Worm (Caenorhabditis elegans) whole organism, young adult: Measurements from ENCODE around the gene R04A9.6.
A peak's percentile ranks its signal among the peaks of the same experiment; 100 is the strongest.

ENCODE experiments used
- B0336.3 ChIP-seq: fragments of 200-800 bp; sonication (Bioruptor generic); IDR thresholded peaks from 2 replicates; pipeline ENCODE4 v1.3.6; 2022; ENCODE audit warnings: missing genetic modification characterization, missing compliant biosample characterization
- F33H1.4 ChIP-seq: fragments of 200-800 bp; sonication (Bioruptor generic); IDR thresholded peaks from 2 replicates; pipeline ENCODE4 v1.3.6; 2022; ENCODE audit warnings: missing genetic modification reagents, missing genetic modification characterization, missing compliant biosample characterization
- F49E8.2 ChIP-seq: sonication (generic microtip); optimal IDR thresholded peaks from 3 replicates; lab custom pipeline; 2017; ENCODE audit warnings: missing genetic modification characterization, mild to moderate bottlenecking, missing compliant biosample characterization, antibody characterized with exemption, moderate library complexity; ENCODE audit not compliant: insufficient read depth
- F55B11.4 ChIP-seq: sonication (generic microtip); optimal IDR thresholded peaks from 2 replicates; lab custom pipeline; 2016; ENCODE audit warnings: missing compliant biosample characterization, missing genetic modification characterization, borderline replicate concordance; ENCODE audit not compliant: insufficient read depth
- Y79H2A.3 ChIP-seq: fragments of 200-800 bp; sonication (Bioruptor generic); conservative IDR thresholded peaks from 2 replicates; pipeline ENCODE4 v1.3.6; 2022; ENCODE audit warnings: missing genetic modification reagents, missing genetic modification characterization, missing compliant biosample characterization
- Y95B8A.8 ChIP-seq: fragments of 200-800 bp; sonication (Bioruptor generic); IDR thresholded peaks from 2 replicates; pipeline ENCODE4 v1.3.6; 2022; ENCODE audit warnings: missing genetic modification reagents, missing genetic modification characterization, missing compliant biosample characterization
- ZK185.1 ChIP-seq: sonication (generic microtip); optimal IDR thresholded peaks from 2 replicates; lab custom pipeline; 2016; ENCODE audit warnings: mild to moderate bottlenecking, missing genetic modification characterization, missing compliant biosample characterization; ENCODE audit not compliant: poor library complexity, severe bottlenecking
- akir-1 ChIP-seq: fragments of 200-800 bp; sonication (Bioruptor generic); optimal IDR thresholded peaks from 2 replicates; lab custom pipeline; 2018; ENCODE audit warnings: mild to moderate bottlenecking, missing genetic modification characterization, moderate library complexity, missing compliant biosample characterization
- ama-1 ChIP-seq, 3 experiments: fragments of 150-350 bp in 1 of 3; sonication (generic microtip) in 2 of 3; optimal IDR thresholded peaks; 2 replicates each; lab custom pipeline; 2014 to 2018; ENCODE audit warnings: missing biosample characterization in 2 of 3, missing genetic modification characterization in 2 of 3, missing genetic modification reagents in 2 of 3
- ccch-3 ChIP-seq: fragments of 200-800 bp; sonication (Bioruptor generic); optimal IDR thresholded peaks from 2 replicates; lab custom pipeline; 2018; ENCODE audit warnings: mild to moderate bottlenecking, missing genetic modification characterization, missing compliant biosample characterization
- cebp-1 ChIP-seq, 2 experiments: fragments of 200-800 bp in 1 of 2; sonication (Bioruptor generic) in 1 of 2; sonication (generic microtip) in 1 of 2; IDR thresholded peaks in 1 of 2; optimal IDR thresholded peaks in 1 of 2; 2 replicates each; pipeline versions ENCODE4 v1.3.6 to Lab custom; 2017 to 2022; ENCODE audit warnings: missing compliant biosample characterization in 2 of 2, missing genetic modification characterization in 2 of 2, mild to moderate bottlenecking in 1 of 2, missing genetic modification reagents in 1 of 2, moderate library complexity in 1 of 2
- let-526 ChIP-seq: fragments of 200-800 bp; sonication (Bioruptor generic); IDR thresholded peaks from 2 replicates; pipeline ENCODE4 v1.3.6; 2022; ENCODE audit warnings: missing genetic modification reagents, missing genetic modification characterization, missing compliant biosample characterization
- madf-10 ChIP-seq: sonication (generic microtip); optimal IDR thresholded peaks from 2 replicates; lab custom pipeline; 2016; ENCODE audit warnings: mild to moderate bottlenecking, missing genetic modification characterization, missing compliant biosample characterization
- mes-4 ChIP-seq: sonication (generic microtip); optimal IDR thresholded peaks from 2 replicates; lab custom pipeline; 2016; ENCODE audit warnings: missing genotype, missing genetic modification characterization, missing compliant biosample characterization
- mxl-1 ChIP-seq: sonication (generic microtip); optimal IDR thresholded peaks from 2 replicates; lab custom pipeline; 2016; ENCODE audit warnings: missing genetic modification characterization, missing compliant biosample characterization
- nfyb-1 ChIP-seq: fragments of 200-800 bp; sonication (Bioruptor generic); IDR thresholded peaks from 2 replicates; pipeline ENCODE4 v1.3.6; 2022; ENCODE audit warnings: missing genetic modification reagents, missing genetic modification characterization, missing compliant biosample characterization
- nhr-120 ChIP-seq: fragments of 200-800 bp; sonication (Bioruptor generic); IDR thresholded peaks from 2 replicates; pipeline ENCODE4 v1.3.6; 2022; ENCODE audit warnings: missing genetic modification characterization, missing compliant biosample characterization
- nhr-179 ChIP-seq: sonication (generic microtip); optimal IDR thresholded peaks from 2 replicates; lab custom pipeline; 2016; ENCODE audit warnings: mild to moderate bottlenecking, missing genetic modification characterization, missing compliant biosample characterization
- nhr-80 ChIP-seq: sonication (generic microtip); optimal IDR thresholded peaks from 2 replicates; lab custom pipeline; 2016; ENCODE audit warnings: missing genetic modification characterization, missing compliant biosample characterization
- pbrm-1 ChIP-seq: fragments of 200-800 bp; sonication (Bioruptor generic); IDR thresholded peaks from 2 replicates; pipeline ENCODE4 v1.3.6; 2022; ENCODE audit warnings: missing genetic modification reagents, missing genetic modification characterization, missing compliant biosample characterization
- rcor-1 ChIP-seq: fragments of 200-800 bp; sonication (Bioruptor generic); IDR thresholded peaks from 2 replicates; pipeline ENCODE4 v1.3.6; 2022; ENCODE audit warnings: missing genetic modification reagents, missing genetic modification characterization, missing compliant biosample characterization
- repo-1 ChIP-seq: sonication (generic microtip); optimal IDR thresholded peaks from 2 replicates; lab custom pipeline; 2017; ENCODE audit warnings: mild to moderate bottlenecking, missing genetic modification characterization, missing compliant biosample characterization
- sea-2 ChIP-seq: fragments of 200-800 bp; sonication (Bioruptor generic); IDR thresholded peaks from 2 replicates; pipeline ENCODE4 v1.3.6; 2022; ENCODE audit warnings: missing genetic modification characterization, missing compliant biosample characterization
- somi-1 ChIP-seq: fragments of 200-800 bp; sonication (Bioruptor generic); optimal IDR thresholded peaks from 2 replicates; lab custom pipeline; 2018; ENCODE audit warnings: mild to moderate bottlenecking, missing genetic modification characterization, missing compliant biosample characterization
- tbp1 ChIP-seq: fragments of 200-800 bp; sonication (Bioruptor generic); optimal IDR thresholded peaks from 2 replicates; lab custom pipeline; 2018; ENCODE audit warnings: mild to moderate bottlenecking, missing genetic modification characterization, missing compliant biosample characterization
- tlf-1 ChIP-seq: fragments of 200-800 bp; sonication (Bioruptor generic); optimal IDR thresholded peaks from 2 replicates; lab custom pipeline; 2018; ENCODE audit warnings: mild to moderate bottlenecking, missing genetic modification characterization, missing compliant biosample characterization
- zfh-2 ChIP-seq: fragments of 200-800 bp; sonication (Bioruptor generic); conservative IDR thresholded peaks from 2 replicates; pipeline ENCODE4 v1.3.6; 2022; ENCODE audit warnings: missing genetic modification reagents, missing genetic modification characterization, missing compliant biosample characterization
- ztf-3 ChIP-seq: fragments of 200-800 bp; sonication (Bioruptor generic); optimal IDR thresholded peaks from 2 replicates; lab custom pipeline; 2018; ENCODE audit warnings: mild to moderate bottlenecking, missing genetic modification characterization, missing compliant biosample characterization

Gene R04A9.6

DNA sequence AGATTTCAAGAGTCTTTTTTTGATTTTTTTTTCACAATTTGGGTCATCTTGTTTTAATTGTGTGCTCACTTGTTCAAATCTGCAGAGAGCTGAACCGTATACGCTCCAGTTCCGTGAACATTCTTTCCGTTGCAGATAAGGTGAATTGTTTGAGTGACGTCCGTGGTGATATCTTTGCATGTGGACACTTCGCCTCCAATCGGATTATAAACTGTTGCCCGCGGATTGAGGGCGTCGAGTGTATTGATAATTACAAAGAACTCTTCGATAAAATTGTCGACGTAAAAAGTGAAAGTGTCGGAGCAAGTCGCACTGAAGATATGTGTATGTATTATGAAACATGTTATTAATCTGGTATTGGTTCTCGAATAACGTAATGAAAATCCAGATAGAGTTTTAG is 26.4 kb downstream of the R04A9.6 start:
- TF ChIP-seq zfh-2 (GFP tag; lab: Robert Waterston, UW) (no peak), nhr-80 (tag; lab: Kevin White, UChicago) (peak; percentile 44), F49E8.2 (no peak), akir-1 (no peak), madf-10 (tag; lab: Kevin White, UChicago) (no peak)

DNA sequence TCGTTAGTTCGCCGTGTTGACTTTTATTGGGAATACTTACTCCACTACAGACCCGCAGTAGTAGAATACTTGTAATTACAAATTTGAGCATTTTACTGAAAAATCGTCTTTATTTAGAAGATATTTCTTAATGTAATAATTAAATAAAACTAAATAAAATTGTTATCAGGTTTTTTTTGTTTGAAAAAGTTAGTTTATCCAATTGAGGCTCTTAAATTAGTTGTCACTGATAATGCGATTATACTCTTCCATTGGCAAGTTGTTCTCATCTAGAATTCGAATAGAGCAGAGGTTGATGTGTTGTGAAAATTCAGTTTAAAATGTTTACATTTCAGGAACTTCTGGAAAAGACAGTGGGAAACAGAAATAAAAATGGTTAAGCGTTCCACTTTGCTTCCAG is 28.2 kb downstream of the R04A9.6 start, which contains the start of gene ZK1193.2:
ZK1193.2 (minus strand) TSS at position 101 of the 400 bp plus-strand sequence.
- TF ChIP-seq nhr-179 (tag; lab: Kevin White, UChicago), result no peak
- TF ChIP-seq nhr-120 (GFP tag; lab: Robert Waterston, UW), result no peak
- TF ChIP-seq let-526 (GFP tag; lab: Robert Waterston, UW), result no peak
- TF ChIP-seq, all 124 proteins: peak for 0

DNA sequence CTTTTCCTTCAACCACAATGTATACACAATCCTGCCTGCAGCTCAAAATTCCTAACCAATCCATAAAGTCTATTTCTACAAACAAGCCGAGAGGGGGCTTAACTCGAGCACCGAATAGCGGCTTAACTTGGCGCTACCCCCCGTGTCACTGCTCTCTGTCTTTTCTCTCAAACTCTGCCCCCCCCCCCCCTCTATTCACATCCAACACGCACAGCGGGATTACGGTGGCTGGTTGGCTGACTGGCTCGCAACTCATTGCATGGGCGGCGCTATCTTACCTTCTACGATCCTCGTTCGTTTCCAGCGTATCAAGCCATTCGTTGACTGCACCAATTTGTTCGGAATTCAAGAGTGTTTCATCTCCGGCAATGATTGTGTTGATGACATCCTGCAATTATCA is 34.2 kb downstream of the R04A9.6 start:
- TF ChIP-seq cebp-1 (GFP tag; IDR thresholded peaks at IDR 0.05; lab: Robert Waterston, UW), result no peak
- TF ChIP-seq cebp-1 (tag; optimal IDR thresholded peaks at IDR 0.05; lab: Kevin White, UChicago), result no peak
- TF ChIP-seq zfh-2 (GFP tag; lab: Robert Waterston, UW), result peak; percentile 71

DNA sequence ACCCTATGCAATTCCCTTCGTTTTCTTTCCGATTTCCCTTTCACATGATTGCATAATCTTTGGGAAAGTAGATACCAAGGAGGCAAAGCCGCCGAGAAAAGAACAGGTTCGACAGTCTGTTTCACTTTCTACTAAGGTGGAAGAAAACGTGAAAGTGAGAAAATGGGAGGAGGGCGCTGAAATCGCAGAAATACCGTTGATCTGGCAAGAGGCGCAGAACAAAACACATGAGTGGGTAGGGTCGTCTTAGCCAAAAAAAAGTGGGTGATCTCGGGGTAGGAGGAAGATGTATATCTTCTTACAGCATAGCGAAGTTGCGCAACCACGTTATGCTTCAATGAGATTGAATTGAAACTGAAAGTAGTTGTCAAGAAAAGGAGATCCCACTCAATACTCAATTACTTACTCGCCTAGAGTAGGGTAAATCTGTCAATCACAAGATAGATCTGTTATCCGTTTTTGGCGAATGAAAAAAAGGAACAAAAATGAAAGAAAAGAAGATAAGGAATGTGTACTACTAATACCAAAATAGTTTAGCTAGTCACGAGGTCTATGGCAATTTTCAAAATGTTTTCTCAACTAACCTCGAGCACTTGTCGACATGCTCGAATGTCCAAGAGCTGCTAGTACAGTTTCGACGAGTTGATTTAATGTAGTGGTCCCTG is 35.8 kb downstream of the R04A9.6 start:
- TF ChIP-seq nhr-80 (tag; lab: Kevin White, UChicago) (no peak), zfh-2 (GFP tag; lab: Robert Waterston, UW) (no peak), pbrm-1 (no peak), repo-1 (tag; lab: Kevin White, UChicago) (no peak), nhr-120 (GFP tag; lab: Robert Waterston, UW) (no peak), Y95B8A.8 (no peak), ztf-3 (no peak), ccch-3 (GFP tag; lab: Kevin White, UChicago) (no peak), B0336.3 (GFP tag; lab: Robert Waterston, UW) (no peak), Y79H2A.3 (GFP tag; lab: Robert Waterston, UW) (no peak)
- TF ChIP-seq, all 124 proteins: peak for 0

DNA sequence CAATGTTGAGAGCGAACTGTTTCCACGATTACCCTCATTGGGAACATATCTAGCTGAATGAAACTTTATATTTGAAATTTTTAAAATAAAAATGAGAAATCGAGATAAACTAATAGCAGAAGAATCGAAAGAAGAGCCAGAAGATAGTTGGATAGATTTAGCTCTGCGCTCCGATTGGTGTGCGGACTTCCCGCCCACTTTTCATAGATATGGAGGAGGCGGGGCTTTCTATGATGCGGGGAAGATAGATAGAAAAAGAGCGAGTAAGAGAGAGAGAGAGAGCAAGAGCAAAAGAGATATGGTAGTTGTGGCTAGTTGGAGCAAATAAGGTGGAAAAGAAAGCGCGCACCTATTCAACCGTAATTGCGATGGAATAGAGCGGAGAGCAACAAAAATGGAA is 36.4 kb downstream of the R04A9.6 start, which contains the start of gene dve-1:
dve-1 (minus strand) TSS at position 66 of the 400 bp plus-strand sequence.
- 0 out of 2 replicates have a peak, but pooled peaks have one; percentile 30 for TF ChIP-seq nfyb-1 (GFP tag; lab: Robert Waterston, UW)
- TF ChIP-seq sea-2 (GFP tag; lab: Robert Waterston, UW), result no peak

DNA sequence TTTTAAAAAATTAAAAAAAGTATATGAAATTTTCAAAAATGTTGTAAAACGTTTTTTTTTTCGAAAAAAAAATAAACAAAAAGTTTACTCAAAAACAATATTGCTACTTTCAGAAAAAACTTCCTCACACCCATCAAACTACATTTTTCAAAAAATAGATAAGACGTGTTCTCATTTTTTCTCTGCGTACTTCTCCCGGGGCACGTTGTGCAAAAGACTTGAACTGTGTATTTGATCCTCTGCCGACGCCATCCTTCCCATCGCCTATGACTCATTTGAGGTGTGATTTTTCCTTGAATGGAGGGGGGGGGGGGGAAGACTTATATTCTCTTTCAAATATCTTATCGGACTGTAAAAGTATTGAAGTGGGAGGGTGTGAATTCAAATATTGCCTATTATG is 41.0 kb downstream of the R04A9.6 start:
- TF ChIP-seq rcor-1 (GFP tag; lab: Robert Waterston, UW) (no peak), F33H1.4 (no peak), mxl-1 (no peak), ZK185.1 (tag; lab: Kevin White, UChicago) (no peak), tlf-1 (GFP tag; lab: Kevin White, UChicago) (no peak), nhr-80 (tag; lab: Kevin White, UChicago) (peak; percentile 24)

DNA sequence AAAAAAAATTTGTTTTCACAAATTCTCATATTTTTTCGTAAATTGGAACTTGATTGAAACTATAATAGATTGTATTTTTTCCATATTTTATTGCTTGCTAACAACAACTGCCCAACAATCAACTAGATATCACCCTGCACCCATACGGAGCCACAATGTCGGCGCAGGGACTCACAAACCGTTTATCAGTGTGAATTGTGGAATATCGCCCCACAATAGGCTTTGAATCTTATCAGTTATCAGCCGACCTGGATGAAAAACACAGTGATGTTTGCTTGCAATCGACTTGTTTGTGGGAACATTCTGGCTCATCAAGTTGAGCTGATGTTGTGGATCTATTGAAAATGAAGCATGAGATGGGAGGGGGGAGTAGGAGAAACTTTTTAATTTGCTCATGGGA is 41.7 kb downstream of the R04A9.6 start:
- TF ChIP-seq tbp1 (GFP tag; lab: Kevin White, UChicago) (no peak), zfh-2 (GFP tag; lab: Robert Waterston, UW) (no peak), mes-4 (tag; lab: Kevin White, UChicago) (no peak), somi-1 (GFP tag; lab: Kevin White, UChicago) (no peak), F55B11.4 (no peak), ama-1 (optimal IDR thresholded peaks at IDR 0.05; lab: Kevin White, UChicago) (no peak), ama-1 (GFP tag; optimal IDR thresholded peaks at IDR 0.05; lab: Kevin White, UChicago) (no peak)
